Fruit fly (Drosophila melanogaster) whole organism, embryonic: Measurements from ENCODE around the gene CG43867.

Source experiments
- Bgb ChIP-seq: fragments of 200-800 bp; sonication (Bioruptor generic); IDR thresholded peaks from 2 replicates; pipeline ENCODE4 v1.3.6; 2022; ENCODE audit warnings: missing biosample characterization, missing genetic modification characterization; ENCODE audit not compliant: partially characterized antibody
- CG10431 ChIP-seq: fragments of 200-800 bp; sonication (Bioruptor generic); optimal IDR thresholded peaks from 3 replicates; lab custom pipeline; 2018; ENCODE audit warnings: missing biosample characterization, mild to moderate bottlenecking, missing genetic modification characterization
- CG12071 ChIP-seq: fragments of 200-800 bp; sonication (Bioruptor generic); optimal IDR thresholded peaks from 3 replicates; lab custom pipeline; 2018; ENCODE audit warnings: missing biosample characterization, mild to moderate bottlenecking, missing genetic modification characterization
- CG12299 ChIP-seq: fragments of 200-800 bp; sonication (Bioruptor generic); optimal IDR thresholded peaks from 2 replicates; lab custom pipeline; 2018; ENCODE audit warnings: missing biosample characterization, mild to moderate bottlenecking, missing genetic modification characterization
- CG13775 ChIP-seq: fragments of 200-800 bp; sonication (Bioruptor generic); optimal IDR thresholded peaks from 3 replicates; lab custom pipeline; 2017; ENCODE audit warnings: missing biosample characterization, mild to moderate bottlenecking, missing genetic modification characterization
- CG14050 ChIP-seq: fragments of 200-800 bp; sonication (Bioruptor generic); IDR thresholded peaks from 3 replicates; pipeline ENCODE4 v1.3.6; 2022; ENCODE audit warnings: missing biosample characterization, missing genetic modification characterization
- CG15073 ChIP-seq: fragments of 200-800 bp; sonication (Bioruptor generic); optimal IDR thresholded peaks from 2 replicates; lab custom pipeline; 2016; ENCODE audit warnings: missing biosample characterization, missing genetic modification characterization
- CG15514 ChIP-seq: fragments of 200-800 bp; sonication (Bioruptor generic); optimal IDR thresholded peaks from 3 replicates; lab custom pipeline; 2017; ENCODE audit warnings: missing biosample characterization, missing genetic modification characterization, mild to moderate bottlenecking, moderate library complexity, missing genetic modification reagents
- CG1603 ChIP-seq: fragments of 200-800 bp; sonication (Bioruptor generic); optimal IDR thresholded peaks from 2 replicates; lab custom pipeline; 2019; ENCODE audit warnings: missing biosample characterization, mild to moderate bottlenecking, missing genetic modification characterization, moderate library complexity
- CG18599 ChIP-seq: fragments of 200-800 bp; sonication (Bioruptor generic); optimal IDR thresholded peaks from 3 replicates; lab custom pipeline; 2017; ENCODE audit warnings: missing biosample characterization, missing genetic modification characterization, mild to moderate bottlenecking, moderate library complexity, missing genetic modification reagents
- CG30403 ChIP-seq: fragments of 200-800 bp; sonication (Bioruptor generic); optimal IDR thresholded peaks from 3 replicates; lab custom pipeline; 2016; ENCODE audit warnings: missing biosample characterization, missing genetic modification characterization
- CG30431 ChIP-seq: fragments of 200-800 bp; sonication (Bioruptor generic); optimal IDR thresholded peaks from 2 replicates; lab custom pipeline; 2017; ENCODE audit warnings: missing biosample characterization, missing genetic modification characterization
- CG3065 ChIP-seq: fragments of 200-800 bp; sonication (Bioruptor generic); optimal IDR thresholded peaks from 2 replicates; lab custom pipeline; 2016; ENCODE audit warnings: missing biosample characterization, missing genetic modification characterization
- CG31365 ChIP-seq: fragments of 200-800 bp; sonication (Bioruptor generic); optimal IDR thresholded peaks from 2 replicates; lab custom pipeline; 2018; ENCODE audit warnings: missing biosample characterization, mild to moderate bottlenecking, missing genetic modification characterization
- CG42726 ChIP-seq: fragments of 200-800 bp; sonication (Bioruptor generic); IDR thresholded peaks from 2 replicates; pipeline ENCODE4 v1.3.6; 2022; ENCODE audit warnings: missing biosample characterization, missing genetic modification characterization; ENCODE audit not compliant: partially characterized antibody
- CG4404 ChIP-seq: fragments of 200-800 bp; sonication (Bioruptor generic); IDR thresholded peaks from 2 replicates; pipeline ENCODE4 v1.3.6; 2022; ENCODE audit warnings: missing biosample characterization, missing genetic modification characterization
- CG7357 ChIP-seq: fragments of 200-800 bp; sonication (Bioruptor generic); IDR thresholded peaks from 3 replicates; pipeline ENCODE4 v1.3.6; 2022; ENCODE audit warnings: missing biosample characterization, missing genetic modification characterization
- CG8089 ChIP-seq: fragments of 200-800 bp; sonication (Bioruptor generic); optimal IDR thresholded peaks from 3 replicates; lab custom pipeline; 2016; ENCODE audit warnings: missing biosample characterization, missing genetic modification characterization
- CG9932 ChIP-seq: fragments of 200-800 bp; sonication (Bioruptor generic); IDR thresholded peaks from 2 replicates; pipeline ENCODE4 v1.3.6; 2022; ENCODE audit warnings: missing biosample characterization, missing genetic modification characterization
- Dad ChIP-seq: fragments of 200-800 bp; sonication (Bioruptor generic); optimal IDR thresholded peaks from 3 replicates; lab custom pipeline; 2016; ENCODE audit warnings: missing biosample characterization, missing genetic modification characterization
- Drgx ChIP-seq: fragments of 200-800 bp; sonication (Bioruptor generic); IDR thresholded peaks from 2 replicates; pipeline ENCODE4 v1.3.6; 2022; ENCODE audit warnings: missing biosample characterization, missing genetic modification characterization
- E2f2 ChIP-seq: fragments of 200-800 bp; sonication (Bioruptor generic); IDR thresholded peaks from 2 replicates; pipeline ENCODE4 v1.3.6; 2022; ENCODE audit warnings: missing biosample characterization, missing genetic modification characterization
- Hey ChIP-seq: fragments of 200-800 bp; sonication (Bioruptor generic); optimal IDR thresholded peaks from 3 replicates; lab custom pipeline; 2018; ENCODE audit warnings: missing biosample characterization, mild to moderate bottlenecking, missing genetic modification characterization
- HmgZ ChIP-seq: fragments of 200-800 bp; sonication (Bioruptor generic); optimal IDR thresholded peaks from 2 replicates; lab custom pipeline; 2018; ENCODE audit warnings: missing biosample characterization, mild to moderate bottlenecking, missing genetic modification characterization
- NC2α ChIP-seq: fragments of 200-800 bp; sonication (Bioruptor generic); optimal IDR thresholded peaks from 2 replicates; lab custom pipeline; 2016; ENCODE audit warnings: missing biosample characterization, missing genetic modification characterization
- NC2β ChIP-seq: fragments of 200-800 bp; sonication (Bioruptor generic); optimal IDR thresholded peaks from 2 replicates; lab custom pipeline; 2016; ENCODE audit warnings: missing biosample characterization, missing genetic modification characterization
- NFAT ChIP-seq: fragments of 200-800 bp; sonication (Bioruptor generic); IDR thresholded peaks from 2 replicates; pipeline ENCODE4 v1.3.6; 2022; ENCODE audit warnings: missing biosample characterization, missing genetic modification characterization
- Rx ChIP-seq: fragments of 200-800 bp; sonication (Bioruptor generic); IDR thresholded peaks from 2 replicates; pipeline ENCODE4 v1.3.6; 2022; ENCODE audit warnings: missing biosample characterization, missing genetic modification characterization
- TFAM ChIP-seq: fragments of 200-800 bp; sonication (Bioruptor generic); optimal IDR thresholded peaks from 2 replicates; lab custom pipeline; 2017; ENCODE audit warnings: missing biosample characterization, missing genetic modification characterization, inconsistent platforms
- Xbp1 ChIP-seq: fragments of 200-800 bp; sonication (Bioruptor generic); optimal IDR thresholded peaks from 3 replicates; lab custom pipeline; 2016; ENCODE audit warnings: missing biosample characterization, mild to moderate bottlenecking, missing genetic modification characterization
- YL-1 ChIP-seq: fragments of 200-800 bp; sonication (Bioruptor generic); optimal IDR thresholded peaks from 3 replicates; lab custom pipeline; 2017; ENCODE audit warnings: missing biosample characterization, mild to moderate bottlenecking, missing genetic modification characterization
- ac ChIP-seq: fragments of 200-800 bp; sonication (Bioruptor generic); optimal IDR thresholded peaks from 3 replicates; lab custom pipeline; 2017; ENCODE audit warnings: missing biosample characterization, mild to moderate bottlenecking, missing genetic modification characterization
- aop ChIP-seq: fragments of 200-800 bp; sonication (Bioruptor generic); IDR thresholded peaks from 2 replicates; pipeline ENCODE4 v1.3.6; 2022; ENCODE audit warnings: missing biosample characterization, missing genetic modification characterization
- cg ChIP-seq: fragments of 200-800 bp; sonication (Bioruptor generic); optimal IDR thresholded peaks from 3 replicates; lab custom pipeline; 2019; ENCODE audit warnings: missing biosample characterization, mild to moderate bottlenecking, missing genetic modification characterization, moderate library complexity
- crp ChIP-seq, 2 experiments: fragments of 200-800 bp; sonication (Bioruptor generic); optimal IDR thresholded peaks; 2 replicates in 1 of 2; 3 replicates in 1 of 2; lab custom pipeline; 2017; ENCODE audit warnings: missing biosample characterization in 2 of 2, missing genetic modification characterization in 2 of 2, mild to moderate bottlenecking in 1 of 2, moderate library complexity in 1 of 2
- eyg ChIP-seq: fragments of 200-800 bp; sonication (Bioruptor generic); optimal IDR thresholded peaks from 3 replicates; lab custom pipeline; 2016; ENCODE audit warnings: missing biosample characterization, missing genetic modification characterization
- fd64A ChIP-seq: fragments of 200-800 bp; sonication (Bioruptor generic); optimal IDR thresholded peaks from 3 replicates; lab custom pipeline; 2018; ENCODE audit warnings: missing biosample characterization, mild to moderate bottlenecking, missing genetic modification characterization
- ftz-f1 ChIP-seq: fragments of 200-800 bp; sonication (Bioruptor generic); optimal IDR thresholded peaks from 2 replicates; lab custom pipeline; 2016; ENCODE audit warnings: missing biosample characterization, missing genetic modification characterization
- gem ChIP-seq: fragments of 200-800 bp; sonication (Bioruptor generic); optimal IDR thresholded peaks from 2 replicates; lab custom pipeline; 2019; ENCODE audit warnings: missing biosample characterization, mild to moderate bottlenecking, missing genetic modification characterization, moderate library complexity
- her ChIP-seq: fragments of 200-800 bp; sonication (Bioruptor generic); optimal IDR thresholded peaks from 2 replicates; lab custom pipeline; 2016; ENCODE audit warnings: missing biosample characterization, missing genetic modification characterization
- jing ChIP-seq: fragments of 200-800 bp; sonication (Bioruptor generic); optimal IDR thresholded peaks from 2 replicates; lab custom pipeline; 2018; ENCODE audit warnings: missing biosample characterization, mild to moderate bottlenecking, missing genetic modification characterization
- ken ChIP-seq: fragments of 200-800 bp; sonication (Bioruptor generic); IDR thresholded peaks from 3 replicates; pipeline ENCODE4 v1.3.6; 2022; ENCODE audit warnings: missing biosample characterization, missing genetic modification characterization
- pum ChIP-seq: fragments of 200-800 bp; sonication (Bioruptor generic); optimal IDR thresholded peaks from 2 replicates; lab custom pipeline; 2016; ENCODE audit warnings: missing biosample characterization, missing genetic modification characterization
- repo ChIP-seq: fragments of 200-800 bp; sonication (Bioruptor generic); optimal IDR thresholded peaks from 2 replicates; lab custom pipeline; 2016; ENCODE audit warnings: missing biosample characterization, missing genetic modification characterization
- sd ChIP-seq: fragments of 200-800 bp; sonication (Bioruptor generic); optimal IDR thresholded peaks from 3 replicates; lab custom pipeline; 2018; ENCODE audit warnings: missing biosample characterization, mild to moderate bottlenecking, missing genetic modification characterization, moderate library complexity
- ssp ChIP-seq: fragments of 200-800 bp; sonication (Bioruptor generic); IDR thresholded peaks from 2 replicates; pipeline ENCODE4 v1.3.6; 2022; ENCODE audit warnings: missing biosample characterization, missing genetic modification characterization
- tio ChIP-seq: fragments of 200-800 bp; sonication (Bioruptor generic); optimal IDR thresholded peaks from 2 replicates; lab custom pipeline; 2017; ENCODE audit warnings: missing biosample characterization, missing genetic modification characterization, inconsistent platforms
- trem ChIP-seq: fragments of 200-800 bp; optimal IDR thresholded peaks from 3 replicates; lab custom pipeline; 2019; ENCODE audit warnings: missing biosample characterization, mild to moderate bottlenecking, missing genetic modification characterization, moderate library complexity
- wek ChIP-seq: fragments of 200-800 bp; sonication (Bioruptor generic); optimal IDR thresholded peaks from 3 replicates; lab custom pipeline; 2018; ENCODE audit warnings: missing biosample characterization, mild to moderate bottlenecking, missing genetic modification characterization, moderate library complexity
- zfh2 ChIP-seq: fragments of 200-800 bp; sonication (Bioruptor generic); optimal IDR thresholded peaks from 2 replicates; lab custom pipeline; 2016; ENCODE audit warnings: missing biosample characterization, missing genetic modification characterization

CG43867 gene

DNA sequence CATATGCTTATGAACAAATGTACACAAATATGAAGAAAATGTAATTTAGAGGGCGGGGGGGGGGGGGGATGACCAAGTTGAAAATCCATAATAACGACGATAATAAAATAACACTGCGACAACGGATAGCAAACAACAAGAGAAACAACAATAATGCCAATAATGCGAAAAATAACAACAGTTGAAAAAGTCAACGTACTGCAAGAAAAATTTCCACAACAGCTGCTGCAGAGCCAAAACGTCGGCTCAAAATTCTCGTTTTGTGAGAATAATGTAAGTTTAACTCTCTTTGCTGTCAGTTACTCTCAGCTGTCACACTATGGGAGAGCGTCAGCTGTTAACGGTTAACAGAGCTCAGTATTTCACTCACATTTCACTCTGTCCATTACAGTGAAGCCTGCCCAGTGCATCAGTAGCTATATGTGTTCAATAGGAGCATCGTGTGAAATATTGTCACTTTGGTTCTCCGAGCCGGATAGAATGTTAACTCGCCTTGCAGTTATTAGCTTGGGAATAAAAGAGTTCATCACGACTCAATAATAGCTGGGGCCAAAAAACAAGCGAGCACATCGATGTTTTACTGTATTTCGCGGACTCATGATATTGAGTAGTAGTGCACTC, 26.9 kb downstream of the CG43867 start:
- TF ChIP-seq CG10431 (GFP tag; lab: Kevin White, UChicago) (no peak), CG12071 (GFP tag; lab: Kevin White, UChicago) (peak; percentile 88), Xbp1 (GFP tag; lab: Kevin White, UChicago) (peak; percentile 86), CG9932 (GFP tag; lab: Robert Waterston, UW) (peak; percentile 57), eyg (peak; percentile 38), CG4404 (GFP tag; lab: Robert Waterston, UW) (peak; percentile 56), crp (GFP tag; optimal IDR thresholded peaks at IDR 0.05; lab: Kevin White, UChicago) (peak in 1 of 2 experiments; percentile 20), aop (GFP tag; lab: Robert Waterston, UW) (no peak), cg (GFP tag; lab: Kevin White, UChicago) (no peak), Dad (GFP tag; lab: Kevin White, UChicago) (peak; percentile 69), ssp (GFP tag; lab: Robert Waterston, UW) (peak; percentile 52; the same call in 1 of the 2 replicates), ken (peak; percentile 80), jing (GFP tag; lab: Kevin White, UChicago) (peak; percentile 57), CG42726 (GFP tag; lab: Robert Waterston, UW) (no peak), ftz-f1 (no peak), Bgb (GFP tag; lab: Robert Waterston, UW) (no peak), CG18599 (peak; percentile 84), CG13775 (GFP tag; lab: Kevin White, UChicago) (peak; percentile 62), YL-1 (no peak), Rx (peak; percentile 60), CG31365 (tag; lab: Kevin White, UChicago) (peak; percentile 47), sd (tag; lab: Kevin White, UChicago) (peak; percentile 26), zfh2 (GFP tag; lab: Kevin White, UChicago) (peak; percentile 70), HmgZ (peak; percentile 74), Drgx (GFP tag; lab: Robert Waterston, UW) (peak; percentile 96), pum (GFP tag; lab: Kevin White, UChicago) (peak; percentile 84), TFAM (GFP tag; lab: Kevin White, UChicago) (no peak), CG14050 (GFP tag; lab: Robert Waterston, UW) (peak; percentile 64), NC2α (GFP tag; lab: Kevin White, UChicago) (peak; percentile 44), tio (peak; percentile 38), fd64A (GFP tag; lab: Kevin White, UChicago) (peak; percentile 13), CG12299 (tag; lab: Kevin White, UChicago) (peak; percentile 67), CG30403 (peak; percentile 83), CG3065 (GFP tag; lab: Kevin White, UChicago) (peak; percentile 22), repo (GFP tag; lab: Kevin White, UChicago) (peak; percentile 60), ac (GFP tag; lab: Kevin White, UChicago) (peak; percentile 31), CG15514 (peak; percentile 58), wek (GFP tag; lab: Kevin White, UChicago) (peak; percentile 53), CG8089 (peak; percentile 68), Hey (no peak), E2f2 (GFP tag; lab: Robert Waterston, UW) (peak; percentile 56), CG15073 (GFP tag; lab: Kevin White, UChicago) (no peak), CG1603 (tag; lab: Kevin White, UChicago) (peak; percentile 93), CG30431 (GFP tag; lab: Kevin White, UChicago) (peak; percentile 67), NFAT (GFP tag; lab: Robert Waterston, UW) (peak; percentile 70), CG7357 (GFP tag; lab: Robert Waterston, UW) (peak; percentile 47; the same call in 1 of the 3 replicates), her (GFP tag; lab: Kevin White, UChicago) (peak; percentile 85), NC2β (peak; percentile 61), gem (tag; lab: Kevin White, UChicago) (peak; percentile 86), trem (tag; lab: Kevin White, UChicago) (peak; percentile 52)
